Worm (Caenorhabditis elegans) whole organism, late embryonic: ENCODE data around the gene Y15E3A.4.

ENCODE experiments used
- C08G9.2 ChIP-seq: sonication (generic microtip); optimal IDR thresholded peaks from 2 replicates; lab custom pipeline; 2016; ENCODE audit warnings: mild to moderate bottlenecking, missing genetic modification characterization, moderate library complexity, missing compliant biosample characterization
- K09A11.1 ChIP-seq: sonication (generic microtip); optimal IDR thresholded peaks from 2 replicates; lab custom pipeline; 2017; ENCODE audit warnings: antibody characterized with exemption, mild to moderate bottlenecking, missing genetic modification characterization, missing compliant biosample characterization; ENCODE audit not compliant: insufficient read depth
- T23F11.4 ChIP-seq: fragments of 200-800 bp; sonication (Bioruptor generic); optimal IDR thresholded peaks from 2 replicates; lab custom pipeline; 2018; ENCODE audit warnings: mild to moderate bottlenecking, missing genetic modification characterization, missing compliant biosample characterization
- ama-1 ChIP-seq: fragments of 150-350 bp; optimal IDR thresholded peaks from 2 replicates; lab custom pipeline; 2014
- ceh-18 ChIP-seq: sonication (generic microtip); optimal IDR thresholded peaks from 2 replicates; lab custom pipeline; 2016; ENCODE audit warnings: missing genetic modification characterization, missing compliant biosample characterization
- ceh-2 ChIP-seq: sonication (generic microtip); optimal IDR thresholded peaks from 2 replicates; lab custom pipeline; 2016; ENCODE audit warnings: missing genotype, missing genetic modification characterization, missing compliant biosample characterization
- ceh-30 ChIP-seq: fragments of 150-350 bp; optimal IDR thresholded peaks from 2 replicates; lab custom pipeline; 2014; ENCODE audit warnings: missing biosample characterization, missing genetic modification characterization
- ceh-6 ChIP-seq: fragments of 200-800 bp; sonication (Bioruptor generic); optimal IDR thresholded peaks from 2 replicates; lab custom pipeline; 2018; ENCODE audit warnings: mild to moderate bottlenecking, missing genetic modification characterization, missing compliant biosample characterization
- ceh-9 ChIP-seq: sonication (generic microtip); optimal IDR thresholded peaks from 2 replicates; lab custom pipeline; 2016; ENCODE audit warnings: mild to moderate bottlenecking, missing genetic modification characterization, inconsistent platforms, missing compliant biosample characterization
- che-1 ChIP-seq: sonication (generic microtip); optimal IDR thresholded peaks from 2 replicates; lab custom pipeline; 2016; ENCODE audit warnings: mild to moderate bottlenecking, missing genetic modification characterization, missing compliant biosample characterization
- elt-2 ChIP-seq: sonication (generic microtip); optimal IDR thresholded peaks from 2 replicates; lab custom pipeline; 2016; ENCODE audit warnings: missing genetic modification reagents, missing genetic modification characterization, missing compliant biosample characterization
- ets-4 ChIP-seq: sonication (generic microtip); optimal IDR thresholded peaks from 2 replicates; lab custom pipeline; 2016; ENCODE audit warnings: missing genetic modification characterization, missing compliant biosample characterization
- fkh-6 ChIP-seq: sonication (generic microtip); optimal IDR thresholded peaks from 2 replicates; lab custom pipeline; 2016; ENCODE audit warnings: missing genetic modification characterization, missing compliant biosample characterization
- gmeb-2 ChIP-seq: sonication (generic microtip); optimal IDR thresholded peaks from 2 replicates; lab custom pipeline; 2016; ENCODE audit warnings: missing genetic modification characterization, inconsistent platforms, missing compliant biosample characterization
- hlh-8 ChIP-seq: sonication (generic microtip); optimal IDR thresholded peaks from 2 replicates; lab custom pipeline; 2016; ENCODE audit warnings: missing genotype, missing genetic modification characterization, missing compliant biosample characterization
- lim-6 ChIP-seq: sonication (generic microtip); optimal IDR thresholded peaks from 2 replicates; lab custom pipeline; 2016; ENCODE audit warnings: missing genetic modification characterization, missing compliant biosample characterization
- nfya-1 ChIP-seq: sonication (generic microtip); optimal IDR thresholded peaks from 2 replicates; lab custom pipeline; 2017; ENCODE audit warnings: missing genetic modification characterization, mild to moderate bottlenecking, missing compliant biosample characterization, antibody characterized with exemption, moderate library complexity
- nhr-11 ChIP-seq: fragments of 150-350 bp; optimal IDR thresholded peaks from 2 replicates; lab custom pipeline; 2014; ENCODE audit warnings: missing biosample characterization, missing genetic modification characterization
- odd-2 ChIP-seq: sonication (generic microtip); optimal IDR thresholded peaks from 2 replicates; lab custom pipeline; 2017; ENCODE audit warnings: antibody characterized with exemption, mild to moderate bottlenecking, missing genetic modification characterization, missing compliant biosample characterization
- pag-3 ChIP-seq: sonication (generic microtip); optimal IDR thresholded peaks from 2 replicates; lab custom pipeline; 2016; ENCODE audit warnings: missing compliant biosample characterization, missing genetic modification characterization, borderline replicate concordance
- pat-9 ChIP-seq: fragments of 200-800 bp; sonication (Bioruptor generic); optimal IDR thresholded peaks from 2 replicates; lab custom pipeline; 2018; ENCODE audit warnings: mild to moderate bottlenecking, missing genetic modification characterization, moderate library complexity, missing compliant biosample characterization
- pax-1 ChIP-seq: fragments of 150-350 bp; optimal IDR thresholded peaks from 2 replicates; lab custom pipeline; 2014; ENCODE audit warnings: missing biosample characterization, missing genetic modification characterization
- pha-2 ChIP-seq: sonication (generic microtip); optimal IDR thresholded peaks from 2 replicates; lab custom pipeline; 2017; ENCODE audit warnings: mild to moderate bottlenecking, missing genetic modification characterization, missing compliant biosample characterization
- pqm-1 ChIP-seq: sonication (generic microtip); optimal IDR thresholded peaks from 2 replicates; lab custom pipeline; 2016; ENCODE audit warnings: missing genetic modification characterization, missing compliant biosample characterization
- ref-2 ChIP-seq: sonication (generic microtip); optimal IDR thresholded peaks from 2 replicates; lab custom pipeline; 2016; ENCODE audit warnings: missing genetic modification characterization, missing compliant biosample characterization
- rnt-1 ChIP-seq: sonication (generic microtip); optimal IDR thresholded peaks from 2 replicates; lab custom pipeline; 2016; ENCODE audit warnings: missing genetic modification characterization, missing compliant biosample characterization
- sox-2 ChIP-seq: fragments of 200-800 bp; sonication (Bioruptor generic); IDR thresholded peaks from 2 replicates; pipeline ENCODE4 v1.3.6; 2022; ENCODE audit warnings: missing genetic modification reagents, missing genetic modification characterization, missing compliant biosample characterization
- tbx-2 ChIP-seq: sonication (generic microtip); optimal IDR thresholded peaks from 2 replicates; lab custom pipeline; 2016; ENCODE audit warnings: missing genetic modification characterization, missing compliant biosample characterization
- tbx-7 ChIP-seq: sonication (generic microtip); optimal IDR thresholded peaks from 2 replicates; lab custom pipeline; 2016; ENCODE audit warnings: missing genotype, missing genetic modification characterization, missing compliant biosample characterization
- ttx-3 ChIP-seq: sonication (generic microtip); optimal IDR thresholded peaks from 2 replicates; lab custom pipeline; 2016; ENCODE audit warnings: missing genetic modification reagents, missing genetic modification characterization, missing compliant biosample characterization
- unc-42 ChIP-seq: sonication (generic microtip); optimal IDR thresholded peaks from 2 replicates; lab custom pipeline; 2016; ENCODE audit warnings: missing genotype, missing genetic modification characterization, missing compliant biosample characterization
- zip-5 ChIP-seq: sonication (generic microtip); optimal IDR thresholded peaks from 2 replicates; lab custom pipeline; 2016; ENCODE audit warnings: missing genetic modification characterization, missing compliant biosample characterization
- ztf-16 ChIP-seq: sonication (generic microtip); optimal IDR thresholded peaks from 2 replicates; lab custom pipeline; 2017; ENCODE audit warnings: missing genetic modification characterization, missing compliant biosample characterization

Gene Y15E3A.4

DNA sequence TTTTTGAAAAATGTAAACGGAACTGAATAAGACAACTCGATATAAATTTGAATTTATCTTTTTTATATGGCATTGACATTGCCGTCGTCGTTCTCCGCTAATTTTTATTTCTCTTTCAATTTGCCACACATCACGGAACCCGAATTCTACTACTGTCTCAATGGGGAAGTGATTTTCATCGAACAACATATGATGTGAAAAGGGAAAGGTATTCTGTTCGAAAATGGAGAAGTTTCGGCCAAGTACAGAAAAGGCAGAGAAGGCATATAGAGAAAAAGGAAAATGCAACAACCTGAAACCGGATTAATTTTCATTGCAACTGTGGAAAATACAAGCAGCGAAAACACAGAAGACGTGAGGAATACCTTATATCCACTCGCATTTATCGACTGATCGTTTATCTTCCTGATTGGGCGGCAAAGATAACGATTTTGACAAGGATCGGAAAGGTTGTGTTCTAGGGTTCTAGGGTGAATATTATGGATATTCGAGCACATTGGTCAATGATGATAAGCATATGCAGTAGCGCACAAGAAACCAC is 44.0 kb downstream of the Y15E3A.4 start:
- no peak for TF ChIP-seq pha-2 (tag; lab: Kevin White, UChicago)
- TF ChIP-seq ama-1 (lab: Kevin White, UChicago): no peak
- no peak for TF ChIP-seq ttx-3
- TF ChIP-seq ztf-16 (tag; lab: Kevin White, UChicago): no peak
- TF ChIP-seq pax-1 (tag; lab: Kevin White, UChicago): no peak
- no peak for TF ChIP-seq pqm-1 (tag; lab: Kevin White, UChicago)
- no peak for TF ChIP-seq C08G9.2
- no peak for TF ChIP-seq odd-2 (tag; lab: Kevin White, UChicago)

DNA sequence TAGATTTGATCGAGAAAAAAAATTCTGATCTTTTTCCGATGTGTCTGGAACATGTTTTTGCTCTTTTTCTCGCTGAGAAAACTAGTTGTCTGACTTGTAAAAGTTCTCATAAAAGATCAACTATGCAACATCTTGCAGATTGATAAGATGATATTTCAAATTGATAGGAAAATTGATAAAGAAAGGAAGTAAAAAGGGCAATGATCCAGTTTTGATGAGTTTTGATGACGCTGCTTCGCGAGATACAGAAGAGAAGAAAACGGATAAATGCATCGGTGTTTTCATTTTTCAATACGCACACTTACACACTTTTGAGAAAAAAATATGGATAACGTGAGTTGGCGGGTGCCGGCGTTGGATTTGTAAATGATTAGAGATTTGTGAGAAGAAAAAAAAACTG is 44.5 kb downstream of the Y15E3A.4 start:
- peak; percentile 12 for TF ChIP-seq elt-2 (tag; lab: Kevin White, UChicago)
- no peak for TF ChIP-seq pha-2 (tag; lab: Kevin White, UChicago)

DNA sequence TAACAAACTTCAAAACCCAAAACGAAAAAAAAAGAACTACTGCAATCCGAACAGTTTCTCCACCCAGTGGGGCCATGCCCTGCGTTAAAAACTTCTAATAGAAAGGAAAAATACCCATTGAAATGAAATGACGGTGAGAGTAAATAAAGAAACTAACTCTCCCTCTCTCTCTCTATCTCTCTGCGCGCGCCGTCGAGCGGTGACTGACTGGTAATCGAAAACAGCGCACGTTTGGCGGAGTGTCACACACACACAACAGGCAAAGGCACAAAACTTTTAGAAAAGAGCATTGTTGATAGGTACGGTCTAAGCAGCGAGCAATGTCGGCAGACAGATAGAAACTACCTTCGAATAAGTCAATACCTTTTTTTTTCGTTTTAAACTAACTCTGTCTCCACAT is 45.8 kb downstream of the Y15E3A.4 start:
- TF ChIP-seq elt-2 (tag; lab: Kevin White, UChicago) (peak; percentile 9), ref-2 (peak; percentile 50), ceh-2 (tag; lab: Kevin White, UChicago) (no peak), tbx-2 (tag; lab: Kevin White, UChicago) (peak; percentile 24), che-1 (tag; lab: Kevin White, UChicago) (no peak), nfya-1 (tag; lab: Kevin White, UChicago) (peak; percentile 19), tbx-7 (tag; lab: Kevin White, UChicago) (no peak), K09A11.1 (tag; lab: Kevin White, UChicago) (no peak)
- TF ChIP-seq, all 69 proteins: peak for 4

DNA sequence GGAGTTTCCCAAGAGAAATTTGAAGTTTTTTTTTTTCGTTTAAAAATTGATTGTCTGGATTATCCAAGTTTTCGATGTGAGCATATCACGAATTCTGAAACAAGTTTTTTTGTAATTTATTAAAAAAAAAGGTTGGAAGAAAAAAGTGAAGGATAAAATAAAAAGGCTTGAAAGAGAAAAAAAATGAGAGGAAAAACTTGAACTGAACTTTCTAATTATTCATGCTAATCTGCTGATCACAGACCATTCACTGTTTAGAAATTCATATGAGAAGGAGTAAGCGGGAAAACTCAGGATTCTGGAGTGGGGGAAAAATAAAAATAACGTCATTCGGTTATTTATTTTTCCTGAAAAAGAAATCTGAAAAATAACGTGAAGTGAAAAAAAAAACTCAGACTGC is 47.0 kb downstream of the Y15E3A.4 start, which contains the start of gene svh-5:
svh-5 (minus strand) TSS at position 101 of the 400 bp plus-strand sequence.
- TF ChIP-seq tbx-7 (tag; lab: Kevin White, UChicago) (no peak), odd-2 (tag; lab: Kevin White, UChicago) (peak; percentile 19), elt-2 (tag; lab: Kevin White, UChicago) (no peak)

DNA sequence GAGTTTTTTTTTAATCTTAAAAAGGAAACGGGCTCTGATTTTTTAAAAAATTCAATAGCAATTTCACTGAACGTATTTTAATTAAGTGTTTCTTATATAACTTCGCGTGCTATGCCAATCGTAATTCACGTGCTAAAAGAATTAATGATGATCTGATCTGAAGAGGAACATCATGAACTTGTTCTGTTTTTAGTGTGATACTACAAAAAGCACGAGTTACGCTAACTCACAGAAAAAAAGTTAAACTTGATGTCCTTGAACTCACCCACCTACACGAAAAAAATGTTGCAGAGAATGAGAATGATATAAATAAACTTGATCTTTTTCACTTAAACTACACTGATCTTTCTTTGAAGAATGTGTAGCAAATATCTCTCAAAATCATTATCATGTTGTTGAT is 49.1 kb downstream of the Y15E3A.4 start:
- TF ChIP-seq ceh-9 (tag; lab: Kevin White, UChicago) (no peak), nhr-11 (tag; lab: Kevin White, UChicago) (no peak), gmeb-2 (tag; lab: Kevin White, UChicago) (no peak), pax-1 (tag; lab: Kevin White, UChicago) (no peak), ets-4 (tag; lab: Kevin White, UChicago) (no peak)
- TF ChIP-seq, all 69 proteins: peak for 0

DNA sequence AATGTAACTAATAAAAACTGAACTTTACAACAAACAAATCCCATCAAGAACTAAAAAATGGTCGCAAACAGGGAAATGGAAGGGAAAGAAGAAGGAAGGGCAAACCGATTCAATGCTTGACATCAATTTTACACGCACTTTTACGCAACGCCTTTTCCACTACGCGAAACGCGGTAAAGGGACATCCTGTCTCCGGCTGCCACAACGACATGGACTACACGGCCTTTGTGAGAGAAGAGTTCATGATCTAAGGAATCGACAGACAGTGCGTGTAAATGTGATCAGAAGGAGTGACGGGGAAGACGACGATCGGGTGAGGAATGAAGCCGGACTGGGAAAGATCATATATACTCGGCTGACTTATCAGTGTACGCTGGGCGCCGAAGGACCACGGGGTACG is 49.7 kb downstream of the Y15E3A.4 start:
- TF ChIP-seq ceh-30 (tag; lab: Kevin White, UChicago) (no peak), ceh-18 (tag; lab: Kevin White, UChicago) (peak; percentile 29), sox-2 (GFP tag; lab: Robert Waterston, UW) (no peak), rnt-1 (tag; lab: Kevin White, UChicago) (peak; percentile 14)
- TF ChIP-seq, all 69 proteins: peak for 2

DNA sequence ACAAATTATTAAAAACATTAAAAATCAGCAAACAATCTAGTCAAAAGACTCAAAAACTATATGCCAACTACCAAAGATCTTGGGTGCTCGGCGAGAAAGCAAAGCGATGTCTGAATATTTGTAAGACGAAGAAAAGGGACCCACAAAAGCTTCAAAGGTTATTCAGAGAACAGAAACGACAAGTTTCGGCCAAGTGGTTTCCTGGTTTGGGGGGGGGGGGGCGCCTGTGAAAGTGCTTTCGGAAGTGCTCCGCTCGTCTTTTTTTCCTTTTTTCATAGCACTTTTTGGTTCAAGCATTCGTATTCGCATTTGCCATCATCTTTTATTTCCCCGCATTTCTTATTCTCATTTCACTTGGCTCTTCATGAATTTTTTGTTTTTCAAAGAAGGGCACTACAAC is 50.7 kb downstream of the Y15E3A.4 start:
- no peak for TF ChIP-seq pax-1 (tag; lab: Kevin White, UChicago)
- TF ChIP-seq pha-2 (tag; lab: Kevin White, UChicago): no peak
- no peak for TF ChIP-seq zip-5 (tag; lab: Kevin White, UChicago)
- TF ChIP-seq odd-2 (tag; lab: Kevin White, UChicago): no peak
- TF ChIP-seq unc-42: no peak
- no peak for TF ChIP-seq ztf-16 (tag; lab: Kevin White, UChicago)
- TF ChIP-seq lim-6 (tag; lab: Kevin White, UChicago): no peak
- TF ChIP-seq ama-1 (lab: Kevin White, UChicago): no peak
- TF ChIP-seq ceh-6 (GFP tag; lab: Kevin White, UChicago): no peak
- no peak for TF ChIP-seq fkh-6 (tag; lab: Kevin White, UChicago)
- TF ChIP-seq pag-3 (tag; lab: Kevin White, UChicago): no peak
- no peak for TF ChIP-seq T23F11.4
- no peak for TF ChIP-seq pat-9 (tag; lab: Kevin White, UChicago)
- no peak for TF ChIP-seq sox-2 (GFP tag; lab: Robert Waterston, UW)
- no peak for TF ChIP-seq hlh-8
- TF ChIP-seq, all 69 proteins: peak for 0
